Fruit fly (Drosophila melanogaster): ENCODE data around the gene PGRP-SB1.

The PGRP-SB1 gene

dm6 chr3L:16765647-16766628 is 38.1 kb upstream of the PGRP-SB1 start, which contains the start of gene Nrt (continued):
- TF ChIP-seq ash1 (GFP tag; optimal IDR thresholded peaks at IDR 0.05) (no peak), Side (GFP tag; optimal IDR thresholded peaks at IDR 0.05) (no peak), CoRest (tag; optimal IDR thresholded peaks at IDR 0.05) (peak; percentile 69), nau (GFP tag; optimal IDR thresholded peaks at IDR 0.05) (peak; percentile 37), CHES-1-like (GFP tag; optimal IDR thresholded peaks at IDR 0.05) (peak; percentile 7), CG10267 (tag; optimal IDR thresholded peaks at IDR 0.05) (peak; percentile 83), ara (GFP tag; IDR thresholded peaks at IDR 0.05) (peak; percentile 68), Atf-2 (GFP tag; optimal IDR thresholded peaks at IDR 0.05) (no peak), CG10147 (GFP tag; optimal IDR thresholded peaks at IDR 0.05) (peak; percentile 83), Dek (tag; optimal IDR thresholded peaks at IDR 0.05) (peak; percentile 48), btn (GFP tag; optimal IDR thresholded peaks at IDR 0.05) (no peak), HmgZ (tag; optimal IDR thresholded peaks at IDR 0.05) (peak; percentile 21), danr (GFP tag; IDR thresholded peaks at IDR 0.05) (no peak), CG11456 (GFP tag; IDR thresholded peaks at IDR 0.05) (no peak), CG1603 (tag; optimal IDR thresholded peaks at IDR 0.05) (peak; percentile 15), CG9215 (GFP tag; IDR thresholded peaks at IDR 0.05) (0 out of 2 replicates have a peak, but pooled peaks have one; percentile 34), CG12236 (GFP tag; optimal IDR thresholded peaks at IDR 0.05) (no peak), Taf1 (GFP tag; IDR thresholded peaks at IDR 0.05) (peak; percentile 49; the same call in 1 of the 2 replicates), pros (GFP tag; optimal IDR thresholded peaks at IDR 0.05) (peak; percentile 65), CG14965 (GFP tag; optimal IDR thresholded peaks at IDR 0.05; ENCODE audit: borderline replicate concordance) (no peak), abd-A (tag; optimal IDR thresholded peaks at IDR 0.05) (peak; percentile 18), Drgx (GFP tag; IDR thresholded peaks at IDR 0.05) (peak; percentile 69), ham (GFP tag; IDR thresholded peaks at IDR 0.05) (no peak), sens (GFP tag) (peak; percentile 75), MTF-1 (GFP tag; optimal IDR thresholded peaks at IDR 0.05; ENCODE audit: borderline replicate concordance) (no peak), p53 (GFP tag; optimal IDR thresholded peaks at IDR 0.05) (no peak), Sox100B (GFP tag; optimal IDR thresholded peaks at IDR 0.05) (peak; percentile 77), CG3995 (GFP tag; optimal IDR thresholded peaks at IDR 0.05) (no peak), kay (GFP tag; optimal IDR thresholded peaks at IDR 0.05) (peak; percentile 34), tup (GFP tag; optimal IDR thresholded peaks at IDR 0.05) (peak; percentile 11), ftz-f1 (GFP tag; optimal IDR thresholded peaks at IDR 0.05) (no peak), odd (GFP tag; optimal IDR thresholded peaks at IDR 0.05) (peak; percentile 69), jing (GFP tag; optimal IDR thresholded peaks at IDR 0.05) (no peak), bsh (GFP tag; optimal IDR thresholded peaks at IDR 0.05) (peak; percentile 48 to 76), CG31441 (GFP tag; IDR thresholded peaks at IDR 0.05) (peak; percentile 85), tx (GFP tag; optimal IDR thresholded peaks at IDR 0.05) (no peak), Adf1 (GFP tag; IDR thresholded peaks at IDR 0.05) (no peak), CG10979 (tag; optimal IDR thresholded peaks at IDR 0.05) (peak; percentile 69), dmrt11E (tag; optimal IDR thresholded peaks at IDR 0.05) (peak; percentile 74), CG4282 (GFP tag; optimal IDR thresholded peaks at IDR 0.05) (no peak), caup (GFP tag; optimal IDR thresholded peaks at IDR 0.05; ENCODE audit: severe bottlenecking) (peak; percentile 31), CG6272 (GFP tag; IDR thresholded peaks at IDR 0.05) (no peak), Sry-β (GFP tag; optimal IDR thresholded peaks at IDR 0.05) (no peak), chn (GFP tag; optimal IDR thresholded peaks at IDR 0.05) (peak; percentile 7), klu (GFP tag; IDR thresholded peaks at IDR 0.05) (no peak), yki (optimal IDR thresholded peaks at IDR 0.05) (no peak), CG14014 (GFP tag; IDR thresholded peaks at IDR 0.05) (peak; percentile 53; the same call in 1 of the 2 replicates), Oli (tag; optimal IDR thresholded peaks at IDR 0.05) (peak; percentile 65), tin (GFP tag; optimal IDR thresholded peaks at IDR 0.05) (peak; percentile 18)

Measured in whole organism, embryonic.